Worm (Caenorhabditis elegans): ENCODE measurements around the gene citk-2.
A peak's percentile ranks its signal among the peaks of the same experiment; 100 is the strongest.

Gene citk-2

ce11 chrII:4993530-4994192 lies 5.7 kb upstream of the citk-2 start, which contains the start of the genes eif-1 and vps-24 (continued):
- TF ChIP-seq nhr-120 (GFP tag; IDR thresholded peaks at IDR 0.05), result no peak
- peak; percentile 30 for TF ChIP-seq dpl-1 (GFP tag; optimal IDR thresholded peaks at IDR 0.05)
- TF ChIP-seq snpc-1.3 (tag; optimal IDR thresholded peaks at IDR 0.05; ENCODE audit: insufficient read depth), result peak; percentile 42
- peak; percentile 5 for TF ChIP-seq lin-54 (GFP tag; optimal IDR thresholded peaks at IDR 0.05)
- peak; percentile 56; the same call in 1 of the 2 replicates for TF ChIP-seq B0019.2 (GFP tag; conservative IDR thresholded peaks at IDR 0.05)
- TF ChIP-seq lir-1 (GFP tag; conservative IDR thresholded peaks at IDR 0.05), result no peak
- TF ChIP-seq Y53G8AR.9 (GFP tag; conservative IDR thresholded peaks at IDR 0.05), result no peak
- TF ChIP-seq sea-2 (GFP tag; IDR thresholded peaks at IDR 0.05), result no peak
- no peak for TF ChIP-seq hmg-20 (GFP tag; IDR thresholded peaks at IDR 0.05)
- TF ChIP-seq egl-18 (GFP tag; IDR thresholded peaks at IDR 0.05), result no peak
- TF ChIP-seq zfh-2 (GFP tag; conservative IDR thresholded peaks at IDR 0.05), result no peak
- no peak for TF ChIP-seq lag-1 (GFP tag; IDR thresholded peaks at IDR 0.05)
- TF ChIP-seq F57C9.4 (tag; optimal IDR thresholded peaks at IDR 0.05), result no peak
- no peak for TF ChIP-seq nhr-90 (tag; optimal IDR thresholded peaks at IDR 0.05)
- no peak for TF ChIP-seq F22D6.2 (tag; optimal IDR thresholded peaks at IDR 0.05)
- no peak for TF ChIP-seq K11D2.4 (GFP tag; IDR thresholded peaks at IDR 0.05)
- no peak for TF ChIP-seq lin-26 (GFP tag; IDR thresholded peaks at IDR 0.05)
- TF ChIP-seq madf-10 (tag; optimal IDR thresholded peaks at IDR 0.05), result no peak
- TF ChIP-seq snpc-3.4 (tag; optimal IDR thresholded peaks at IDR 0.05), result peak; percentile 17
- TF ChIP-seq gei-17 (GFP tag; optimal IDR thresholded peaks at IDR 0.05), result no peak

ce11 chrII:4994939-4995338 lies 4.4 kb upstream of the citk-2 start, which contains the start of gene rnh-1.0:
TSS of gene rnh-1.0 (plus strand) at chrII:4995327.
- TF ChIP-seq cebp-1 (GFP tag; IDR thresholded peaks at IDR 0.05), result no peak
- TF ChIP-seq cebp-1 (tag; optimal IDR thresholded peaks at IDR 0.05), result peak; percentile 37
- TF ChIP-seq efl-1 (GFP tag; optimal IDR thresholded peaks at IDR 0.05), result no peak

ce11 chrII:4998657-4999056 lies 663 bp upstream of the citk-2 start, which contains the start of gene F59A6.11:
TSS of gene F59A6.11 (minus strand) at chrII:4998757.
- TF ChIP-seq dpff-1 (tag; optimal IDR thresholded peaks at IDR 0.05) (no peak), ceh-27 (GFP tag; optimal IDR thresholded peaks at IDR 0.05) (no peak), egrh-3 (GFP tag; IDR thresholded peaks at IDR 0.05) (no peak), hmg-1.2 (GFP tag; IDR thresholded peaks at IDR 0.05) (no peak), madf-10 (tag; optimal IDR thresholded peaks at IDR 0.05) (no peak), pha-4 (tag; optimal IDR thresholded peaks at IDR 0.05) (no peak), F39B2.1 (GFP tag; IDR thresholded peaks at IDR 0.05) (no peak), repo-1 (tag; optimal IDR thresholded peaks at IDR 0.05) (no peak), ztf-6 (GFP tag; IDR thresholded peaks at IDR 0.05) (no peak), C17E4.6 (GFP tag; IDR thresholded peaks at IDR 0.05) (no peak), F57C9.4 (tag; optimal IDR thresholded peaks at IDR 0.05) (no peak), nhr-80 (tag; optimal IDR thresholded peaks at IDR 0.05) (no peak), egl-18 (GFP tag; IDR thresholded peaks at IDR 0.05) (no peak), ama-1 (optimal IDR thresholded peaks at IDR 0.05) (no peak), ama-1 (GFP tag; optimal IDR thresholded peaks at IDR 0.05) (no peak), mxl-1 (tag; optimal IDR thresholded peaks at IDR 0.05) (no peak), attf-3 (GFP tag; conservative IDR thresholded peaks at IDR 0.05) (no peak)

Measured in whole organism, young adult.